Worm (Caenorhabditis elegans): ENCODE measurements around the gene Y50E8A.1.
A peak's percentile ranks its signal among the peaks of the same experiment; 100 is the strongest.

Gene Y50E8A.1

DNA sequence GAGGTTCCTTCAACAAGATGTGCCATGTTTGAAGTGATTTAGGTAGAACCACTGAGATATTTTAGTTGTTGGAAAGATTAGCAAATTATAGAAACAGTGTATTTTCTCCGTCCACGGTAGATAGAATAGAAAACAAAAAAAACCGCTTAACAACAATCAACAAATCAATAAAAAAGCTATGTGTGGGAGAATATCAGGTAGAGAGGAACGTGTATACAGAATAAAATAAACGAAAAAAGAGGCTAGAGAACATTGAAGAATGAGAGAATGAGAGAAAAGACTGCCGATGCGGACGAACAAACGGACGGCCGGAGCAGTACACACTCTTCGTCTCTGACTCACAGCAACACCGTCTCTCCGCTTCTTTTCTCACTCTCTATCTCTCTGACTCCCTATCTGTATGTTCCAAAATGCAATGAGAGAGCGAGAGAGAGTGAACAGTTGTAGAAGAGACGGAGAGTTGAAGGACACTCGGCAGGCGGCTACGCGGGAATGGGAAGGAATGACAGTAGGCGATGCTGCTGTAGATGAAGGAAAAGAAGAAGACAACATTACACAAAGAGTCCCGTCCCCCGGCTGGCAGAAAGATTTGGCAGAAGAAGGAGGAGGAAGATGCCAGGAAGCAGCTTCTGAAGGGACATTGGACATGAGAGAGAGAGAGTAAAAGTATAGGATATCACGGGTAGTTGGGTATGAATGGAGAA lies 29.9 kb upstream of the Y50E8A.1 start, which contains the start of gene unc-112 (continued):
- TF ChIP-seq pag-3 (tag; optimal IDR thresholded peaks at IDR 0.05; ENCODE audit: borderline replicate concordance) (no peak), unc-55 (GFP tag; optimal IDR thresholded peaks at IDR 0.05) (peak; percentile 96), fax-1 (tag; optimal IDR thresholded peaks at IDR 0.05) (peak; percentile 30), sox-4 (tag; optimal IDR thresholded peaks at IDR 0.05) (no peak), nfya-1 (tag; optimal IDR thresholded peaks at IDR 0.05) (peak; percentile 93), che-1 (tag; optimal IDR thresholded peaks at IDR 0.05) (peak; percentile 32), ceh-2 (tag; optimal IDR thresholded peaks at IDR 0.05) (peak; percentile 68), T23F11.4 (GFP tag; optimal IDR thresholded peaks at IDR 0.05) (no peak), sdc-2 (tag; optimal IDR thresholded peaks at IDR 0.05) (peak; percentile 67), ceh-24 (tag; optimal IDR thresholded peaks at IDR 0.05) (no peak), Y22D7AL.16 (tag; optimal IDR thresholded peaks at IDR 0.05) (no peak), lim-6 (tag; optimal IDR thresholded peaks at IDR 0.05) (no peak), hlh-8 (tag; optimal IDR thresholded peaks at IDR 0.05) (peak; percentile 29), C38D4.7 (GFP tag; optimal IDR thresholded peaks at IDR 0.05) (peak; percentile 6), hlh-15 (tag; optimal IDR thresholded peaks at IDR 0.05) (no peak), ztf-16 (tag; optimal IDR thresholded peaks at IDR 0.05) (peak; percentile 17), nhr-232 (tag; optimal IDR thresholded peaks at IDR 0.05) (no peak), madf-2 (tag; optimal IDR thresholded peaks at IDR 0.05) (no peak), odd-2 (tag; optimal IDR thresholded peaks at IDR 0.05) (no peak), dmd-4 (tag; optimal IDR thresholded peaks at IDR 0.05; ENCODE audit: borderline replicate concordance) (peak; percentile 32), hlh-6 (tag; optimal IDR thresholded peaks at IDR 0.05) (no peak), C08G9.2 (tag; optimal IDR thresholded peaks at IDR 0.05) (peak; percentile 74), lin-11 (tag; optimal IDR thresholded peaks at IDR 0.05) (no peak), syd-9 (tag; optimal IDR thresholded peaks at IDR 0.05) (peak; percentile 80), ceh-45 (GFP tag; IDR thresholded peaks at IDR 0.05) (no peak), ceh-48 (tag; optimal IDR thresholded peaks at IDR 0.05) (peak; percentile 3), pax-1 (tag; optimal IDR thresholded peaks at IDR 0.05) (peak; percentile 22), dve-1 (tag; optimal IDR thresholded peaks at IDR 0.05) (no peak), fkh-6 (tag; optimal IDR thresholded peaks at IDR 0.05) (peak; percentile 58), ceh-6 (GFP tag; optimal IDR thresholded peaks at IDR 0.05) (peak; percentile 20), ceh-34 (tag; optimal IDR thresholded peaks at IDR 0.05) (peak; percentile 93), unc-86 (tag; optimal IDR thresholded peaks at IDR 0.05) (peak; percentile 9), tbx-2 (tag; optimal IDR thresholded peaks at IDR 0.05) (peak; percentile 93), pha-2 (tag; optimal IDR thresholded peaks at IDR 0.05) (no peak), pqm-1 (tag; optimal IDR thresholded peaks at IDR 0.05) (no peak), gmeb-2 (tag; optimal IDR thresholded peaks at IDR 0.05) (no peak), ahr-1 (tag; optimal IDR thresholded peaks at IDR 0.05) (no peak), hlh-13 (GFP tag; optimal IDR thresholded peaks at IDR 0.05) (no peak), ets-4 (tag; optimal IDR thresholded peaks at IDR 0.05) (peak; percentile 53), ceh-30 (tag; optimal IDR thresholded peaks at IDR 0.05) (peak; percentile 81)

DNA sequence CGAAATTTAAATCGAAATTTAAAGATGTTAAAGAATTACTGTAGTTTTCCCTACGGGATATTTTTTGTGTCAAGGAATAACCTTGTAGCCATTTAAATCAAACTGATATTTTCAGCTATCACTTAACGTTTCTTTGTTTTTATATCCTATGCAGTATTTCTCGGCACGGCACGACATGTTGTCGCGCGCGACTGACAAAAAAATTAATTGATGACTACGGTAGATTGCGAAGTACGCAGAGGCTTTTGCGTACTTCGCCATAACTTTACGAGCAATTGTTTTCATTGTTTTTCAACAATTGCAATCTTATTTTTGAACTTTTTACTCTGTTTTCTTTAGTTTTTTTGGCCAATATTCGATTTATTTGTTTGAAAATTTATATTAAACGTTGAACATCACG lies 28.7 kb upstream of the Y50E8A.1 start:
- TF ChIP-seq pag-3 (tag; optimal IDR thresholded peaks at IDR 0.05; ENCODE audit: borderline replicate concordance) (no peak), ceh-19 (GFP tag; optimal IDR thresholded peaks at IDR 0.05) (no peak), gmeb-2 (tag; optimal IDR thresholded peaks at IDR 0.05) (no peak), ahr-1 (tag; optimal IDR thresholded peaks at IDR 0.05) (no peak), fkh-6 (tag; optimal IDR thresholded peaks at IDR 0.05) (no peak), ceh-24 (tag; optimal IDR thresholded peaks at IDR 0.05) (no peak), rnt-1 (tag; optimal IDR thresholded peaks at IDR 0.05) (no peak), hlh-8 (tag; optimal IDR thresholded peaks at IDR 0.05) (no peak), ceh-18 (tag; optimal IDR thresholded peaks at IDR 0.05) (no peak), ceh-34 (tag; optimal IDR thresholded peaks at IDR 0.05) (no peak), ceh-2 (tag; optimal IDR thresholded peaks at IDR 0.05) (no peak)
